Fruit fly (Drosophila melanogaster) whole organism, embryonic: ENCODE results near the gene CG18507.

Source experiments
- C15 ChIP-seq: fragments of 200-800 bp; sonication (Bioruptor generic); IDR thresholded peaks from 3 replicates; pipeline ENCODE4 v1.3.6; 2022; ENCODE audit warnings: missing biosample characterization, missing genetic modification characterization
- CG10565 ChIP-seq: fragments of 200-800 bp; sonication (Bioruptor generic); optimal IDR thresholded peaks from 3 replicates; lab custom pipeline; 2016; ENCODE audit warnings: missing biosample characterization, mild to moderate bottlenecking, missing genetic modification characterization
- CG1647 ChIP-seq: fragments of 200-800 bp; sonication (Bioruptor generic); optimal IDR thresholded peaks from 3 replicates; lab custom pipeline; 2016; ENCODE audit warnings: missing biosample characterization, missing genetic modification characterization
- CG2889 ChIP-seq: fragments of 200-800 bp; sonication (Bioruptor generic); IDR thresholded peaks from 3 replicates; pipeline ENCODE4 v1.3.6; 2022; ENCODE audit warnings: missing biosample characterization, missing genetic modification characterization
- CG42726 ChIP-seq: fragments of 200-800 bp; sonication (Bioruptor generic); IDR thresholded peaks from 2 replicates; pipeline ENCODE4 v1.3.6; 2022; ENCODE audit warnings: missing biosample characterization, missing genetic modification characterization; ENCODE audit not compliant: partially characterized antibody
- CG9876 ChIP-seq: fragments of 200-800 bp; sonication (Bioruptor generic); optimal IDR thresholded peaks from 2 replicates; lab custom pipeline; 2016; ENCODE audit warnings: missing biosample characterization, missing genetic modification characterization
- Dad ChIP-seq: fragments of 200-800 bp; sonication (Bioruptor generic); optimal IDR thresholded peaks from 3 replicates; lab custom pipeline; 2016; ENCODE audit warnings: missing biosample characterization, missing genetic modification characterization
- pb ChIP-seq: fragments of 200-800 bp; sonication (Bioruptor generic); optimal IDR thresholded peaks from 3 replicates; lab custom pipeline; 2016; ENCODE audit warnings: missing biosample characterization, missing genetic modification characterization
- tgo ChIP-seq: fragments of 200-800 bp; sonication (Bioruptor generic); IDR thresholded peaks from 3 replicates; pipeline ENCODE4 v1.3.6; 2022; ENCODE audit warnings: missing biosample characterization, missing genetic modification characterization
- tx ChIP-seq: fragments of 200-800 bp; sonication (Bioruptor generic); optimal IDR thresholded peaks from 2 replicates; lab custom pipeline; 2016; ENCODE audit warnings: missing biosample characterization, missing genetic modification characterization

- TF ChIP-seq CG9876 (no peak), CG42726 (GFP tag; lab: Robert Waterston, UW) (no peak), CG10565 (GFP tag; lab: Kevin White, UChicago) (no peak), tx (GFP tag; lab: Kevin White, UChicago) (no peak), CG2889 (GFP tag; lab: Robert Waterston, UW) (no peak), CG1647 (GFP tag; lab: Kevin White, UChicago) (no peak), C15 (GFP tag; lab: Robert Waterston, UW) (no peak), Dad (no peak), tgo (GFP tag; lab: Robert Waterston, UW) (no peak), pb (GFP tag; lab: Kevin White, UChicago) (no peak)
Measured at dm6 chr2L:13665025-13665881, at the start of gene CG18507.
